Fruit fly (Drosophila melanogaster): Measurements from ENCODE around the gene Gs1.

Gs1 gene

DNA sequence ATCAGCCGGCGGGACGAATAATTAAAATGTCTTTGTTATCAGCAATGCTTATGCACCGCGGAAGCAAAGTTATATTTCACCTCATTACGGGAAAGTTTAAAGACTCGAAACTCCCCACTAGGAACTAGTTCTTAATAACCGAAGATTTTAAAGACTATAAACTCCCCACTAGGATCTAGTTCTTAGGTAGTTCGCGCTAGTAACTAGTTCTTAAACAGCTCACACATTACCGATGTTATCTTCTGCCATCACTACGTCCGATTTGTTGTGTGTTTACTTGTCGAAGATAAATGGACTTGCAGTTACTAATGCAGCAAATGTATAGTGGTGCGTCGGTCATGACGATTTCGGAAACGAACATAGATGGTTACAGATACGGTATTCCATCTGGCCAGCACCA, 11.2 kb downstream of the Gs1 start, which contains the start of the genes CG31974 and CG11454 (continued):
- no peak for TF ChIP-seq CG3407 (GFP tag; optimal IDR thresholded peaks at IDR 0.05)
- TF ChIP-seq CG2889 (GFP tag; IDR thresholded peaks at IDR 0.05), result no peak
- TF ChIP-seq bigmax (GFP tag; optimal IDR thresholded peaks at IDR 0.05), result peak; percentile 22
- TF ChIP-seq btn (GFP tag; optimal IDR thresholded peaks at IDR 0.05), result no peak
- no peak for TF ChIP-seq CG31224 (GFP tag; IDR thresholded peaks at IDR 0.05)
- no peak for TF ChIP-seq CG14441 (GFP tag; IDR thresholded peaks at IDR 0.05)
- peak; percentile 18; the same call in 1 of the 2 replicates for TF ChIP-seq Rfx (GFP tag; IDR thresholded peaks at IDR 0.05)
- TF ChIP-seq gfzf (GFP tag; optimal IDR thresholded peaks at IDR 0.05), result peak; percentile 14
- TF ChIP-seq Ptx1 (GFP tag; IDR thresholded peaks at IDR 0.05), result no peak
- peak; percentile 82 for TF ChIP-seq Scr (GFP tag; IDR thresholded peaks at IDR 0.05; ENCODE audit: partially characterized antibody)
- no peak for TF ChIP-seq Hmx (GFP tag; optimal IDR thresholded peaks at IDR 0.05)
- no peak for TF ChIP-seq klu (GFP tag; IDR thresholded peaks at IDR 0.05)
- TF ChIP-seq CG1602 (GFP tag; optimal IDR thresholded peaks at IDR 0.05), result no peak
- no peak for TF ChIP-seq CG4820 (GFP tag; optimal IDR thresholded peaks at IDR 0.05)
- TF ChIP-seq CG4360 (GFP tag; IDR thresholded peaks at IDR 0.05), result no peak
- no peak for TF ChIP-seq Antp (GFP tag; optimal IDR thresholded peaks at IDR 0.05)
- no peak for TF ChIP-seq CG14667 (GFP tag; IDR thresholded peaks at IDR 0.05)
- no peak for TF ChIP-seq sc (optimal IDR thresholded peaks at IDR 0.05)
- TF ChIP-seq sc (GFP tag; optimal IDR thresholded peaks at IDR 0.05), result no peak
- TF ChIP-seq slbo (GFP tag; IDR thresholded peaks at IDR 0.05), result no peak
- no peak for TF ChIP-seq Atf3 (GFP tag; optimal IDR thresholded peaks at IDR 0.05)
- peak; percentile 61 for TF ChIP-seq pros (GFP tag; optimal IDR thresholded peaks at IDR 0.05)
- no peak for TF ChIP-seq CG8388 (GFP tag; optimal IDR thresholded peaks at IDR 0.05)
- TF ChIP-seq CG3281 (GFP tag; optimal IDR thresholded peaks at IDR 0.05), result no peak
- no peak for TF ChIP-seq CG9817 (tag; optimal IDR thresholded peaks at IDR 0.05)
- no peak for TF ChIP-seq ci (GFP tag; IDR thresholded peaks at IDR 0.05)
- peak; percentile 7 for TF ChIP-seq CG30403 (GFP tag; optimal IDR thresholded peaks at IDR 0.05)
- TF ChIP-seq MESR4 (GFP tag; optimal IDR thresholded peaks at IDR 0.05), result peak; percentile 84
- peak; percentile 37 for TF ChIP-seq Ets65A (GFP tag)
- TF ChIP-seq CrebB (tag; optimal IDR thresholded peaks at IDR 0.05), result peak; percentile 29
- TF ChIP-seq hb (GFP tag; IDR thresholded peaks at IDR 0.05; ENCODE audit: partially characterized antibody), result 0 out of 3 replicates have a peak, but pooled peaks have one; percentile 64
- TF ChIP-seq CG10366 (GFP tag; IDR thresholded peaks at IDR 0.05), result no peak
- no peak for TF ChIP-seq CG33557 (GFP tag; optimal IDR thresholded peaks at IDR 0.05)
- TF ChIP-seq Hand (GFP tag; optimal IDR thresholded peaks at IDR 0.05), result no peak
- TF ChIP-seq tio (GFP tag; optimal IDR thresholded peaks at IDR 0.05), result no peak
- no peak for TF ChIP-seq sisA (GFP tag; IDR thresholded peaks at IDR 0.05)
- TF ChIP-seq CoRest (tag; optimal IDR thresholded peaks at IDR 0.05), result peak; percentile 4
- no peak for TF ChIP-seq gcm (GFP tag; optimal IDR thresholded peaks at IDR 0.05)
- TF ChIP-seq zf30C (GFP tag; optimal IDR thresholded peaks at IDR 0.05), result no peak
- TF ChIP-seq CG10209 (GFP tag; optimal IDR thresholded peaks at IDR 0.05), result no peak
- peak; percentile 21 for TF ChIP-seq grau (tag; optimal IDR thresholded peaks at IDR 0.05)
- TF ChIP-seq CG4617 (GFP tag; optimal IDR thresholded peaks at IDR 0.05; ENCODE audit: borderline replicate concordance), result peak; percentile 68
- no peak for TF ChIP-seq lola (GFP tag; optimal IDR thresholded peaks at IDR 0.05)
- TF ChIP-seq CG16815 (GFP tag; optimal IDR thresholded peaks at IDR 0.05), result no peak
- TF ChIP-seq CG32532 (GFP tag; IDR thresholded peaks at IDR 0.05), result no peak
- TF ChIP-seq lab (GFP tag; optimal IDR thresholded peaks at IDR 0.05), result peak; percentile 33
- peak; percentile 76 for TF ChIP-seq MBD-R2 (GFP tag; IDR thresholded peaks at IDR 0.05)
- TF ChIP-seq CG2712 (tag; optimal IDR thresholded peaks at IDR 0.05), result peak; percentile 3
- peak; percentile 47 for TF ChIP-seq CG17829 (tag; optimal IDR thresholded peaks at IDR 0.05)
- no peak for TF ChIP-seq CG17612 (GFP tag; IDR thresholded peaks at IDR 0.05)
- no peak for TF ChIP-seq CG6254 (GFP tag; optimal IDR thresholded peaks at IDR 0.05)
- TF ChIP-seq CG2120 (GFP tag; optimal IDR thresholded peaks at IDR 0.05), result no peak

All from whole organism, embryonic.